Worm (Caenorhabditis elegans): ENCODE data around the gene flp-5.

The flp-5 gene

ce11 chrX:8489886-8490285 lies 38.2 kb upstream of the flp-5 start:
- no peak for TF ChIP-seq nhr-11 (tag; optimal IDR thresholded peaks at IDR 0.05)
- TF ChIP-seq fkh-10 (GFP tag; optimal IDR thresholded peaks at IDR 0.05) = peak; percentile 79
- TF ChIP-seq nfya-1 (tag; optimal IDR thresholded peaks at IDR 0.05; ENCODE audit: insufficient read depth) = peak; percentile 1

- TF ChIP-seq aly-2 (tag; optimal IDR thresholded peaks at IDR 0.05) = no peak
- no peak for TF ChIP-seq lin-39 (tag; optimal IDR thresholded peaks at IDR 0.05)
- TF ChIP-seq mdl-1 (tag; optimal IDR thresholded peaks at IDR 0.05) = no peak
- peak; percentile 41 for TF ChIP-seq elt-2 (tag; optimal IDR thresholded peaks at IDR 0.05)
- peak; percentile 80 for TF ChIP-seq pha-4 (tag; optimal IDR thresholded peaks at IDR 0.05)
- TF ChIP-seq ZK546.5 (tag; optimal IDR thresholded peaks at IDR 0.05) = no peak
- TF ChIP-seq pqm-1 (tag; optimal IDR thresholded peaks at IDR 0.05) = peak; percentile 17
- TF ChIP-seq jun-1 (tag; optimal IDR thresholded peaks at IDR 0.05) = peak; percentile 1
- no peak for TF ChIP-seq fos-1 (tag; optimal IDR thresholded peaks at IDR 0.05)
Measured at ce11 chrX:8492750-8493149, 35.3 kb upstream of the flp-5 start.

- no peak for TF ChIP-seq nhr-76 (tag; optimal IDR thresholded peaks at IDR 0.05)
- no peak for TF ChIP-seq ZK546.5 (tag; optimal IDR thresholded peaks at IDR 0.05)
- no peak for TF ChIP-seq aly-2 (tag; optimal IDR thresholded peaks at IDR 0.05)
- TF ChIP-seq lin-39 (tag; optimal IDR thresholded peaks at IDR 0.05) = no peak
- TF ChIP-seq elt-1 (tag; optimal IDR thresholded peaks at IDR 0.05) = no peak
- no peak for TF ChIP-seq jun-1 (tag; optimal IDR thresholded peaks at IDR 0.05)
- no peak for TF ChIP-seq ceh-82 (tag; optimal IDR thresholded peaks at IDR 0.05)
- TF ChIP-seq pqm-1 (tag; optimal IDR thresholded peaks at IDR 0.05) = no peak
Measured at ce11 chrX:8495005-8495404, 33.0 kb upstream of the flp-5 start, which contains the start of gene T01B10.5. Gene T01B10.5 (plus strand): TSS chrX:8495305.

ce11 chrX:8499721-8500120 lies 28.3 kb upstream of the flp-5 start, which contains the start of gene grd-14:
Gene grd-14 (plus strand): TSS chrX:8500021.
- peak; percentile 60 for TF ChIP-seq nhr-25 (tag; optimal IDR thresholded peaks at IDR 0.05)
- no peak for TF ChIP-seq zag-1 (tag; optimal IDR thresholded peaks at IDR 0.05)

- TF ChIP-seq nhr-25 (tag; optimal IDR thresholded peaks at IDR 0.05) = peak; percentile 49
- TF ChIP-seq elt-1 (tag; optimal IDR thresholded peaks at IDR 0.05) = peak; percentile 77
- TF ChIP-seq snpc-4 (tag; optimal IDR thresholded peaks at IDR 0.05) = no peak
Measured at ce11 chrX:8500922-8501321, 27.1 kb upstream of the flp-5 start, which contains the start of gene grd-4. Gene grd-4 (plus strand): TSS chrX:8501222.

- TF ChIP-seq nhr-25 (tag; optimal IDR thresholded peaks at IDR 0.05) (peak; percentile 15), nhr-23 (tag; optimal IDR thresholded peaks at IDR 0.05) (peak; percentile 71), fkh-10 (GFP tag; optimal IDR thresholded peaks at IDR 0.05) (no peak), nhr-43 (tag; optimal IDR thresholded peaks at IDR 0.05; ENCODE audit: poor library complexity, severe bottlenecking) (peak; percentile 60)
Measured at ce11 chrX:8504207-8504606, 23.8 kb upstream of the flp-5 start.

- TF ChIP-seq fkh-10 (GFP tag; optimal IDR thresholded peaks at IDR 0.05) (no peak), nhr-43 (tag; optimal IDR thresholded peaks at IDR 0.05; ENCODE audit: poor library complexity, severe bottlenecking) (no peak), nhr-23 (tag; optimal IDR thresholded peaks at IDR 0.05) (peak; percentile 76), eor-1 (tag; optimal IDR thresholded peaks at IDR 0.05) (no peak), elt-1 (tag; optimal IDR thresholded peaks at IDR 0.05) (no peak)
Measured at ce11 chrX:8507053-8507452, 21.0 kb upstream of the flp-5 start.

ce11 chrX:8507576-8507975 lies 20.5 kb upstream of the flp-5 start, which contains the start of gene H03E18.1:
Gene H03E18.1 (plus strand): TSS chrX:8507876.
- TF ChIP-seq aly-2 (tag; optimal IDR thresholded peaks at IDR 0.05) (no peak), ZK546.5 (tag; optimal IDR thresholded peaks at IDR 0.05) (no peak), nhr-11 (tag; optimal IDR thresholded peaks at IDR 0.05) (no peak), ztf-4 (tag; optimal IDR thresholded peaks at IDR 0.05) (no peak), egl-27 (tag; optimal IDR thresholded peaks at IDR 0.05) (no peak), fos-1 (tag; optimal IDR thresholded peaks at IDR 0.05) (no peak), unc-39 (tag; optimal IDR thresholded peaks at IDR 0.05) (no peak)

ce11 chrX:8509088-8509487 lies 19.0 kb upstream of the flp-5 start:
- no peak for TF ChIP-seq zag-1 (tag; optimal IDR thresholded peaks at IDR 0.05)
- TF ChIP-seq nhr-76 (tag; optimal IDR thresholded peaks at IDR 0.05) = no peak
- no peak for TF ChIP-seq snpc-4 (tag; optimal IDR thresholded peaks at IDR 0.05)
- no peak for TF ChIP-seq eor-1 (tag; optimal IDR thresholded peaks at IDR 0.05)
- no peak for TF ChIP-seq skn-1 (tag; optimal IDR thresholded peaks at IDR 0.05)
- no peak for TF ChIP-seq nhr-67 (tag; optimal IDR thresholded peaks at IDR 0.05)
- no peak for TF ChIP-seq ceh-82 (tag; optimal IDR thresholded peaks at IDR 0.05)
- TF ChIP-seq sea-2 (GFP tag; optimal IDR thresholded peaks at IDR 0.05) = no peak
- no peak for TF ChIP-seq hmg-11 (tag; optimal IDR thresholded peaks at IDR 0.05)
- TF ChIP-seq mdl-1 (tag; optimal IDR thresholded peaks at IDR 0.05) = no peak
- TF ChIP-seq elt-1 (tag; optimal IDR thresholded peaks at IDR 0.05) = no peak
- no peak for TF ChIP-seq nhr-11 (tag; optimal IDR thresholded peaks at IDR 0.05)
